Fruit fly (Drosophila melanogaster) whole organism, embryonic: ENCODE results near the gene CG42764.

ENCODE experiments used
- Bteb2 ChIP-seq: fragments of 200-800 bp; sonication (Bioruptor generic); optimal IDR thresholded peaks from 2 replicates; lab custom pipeline; 2016; ENCODE audit warnings: missing biosample characterization, missing genetic modification characterization
- CG10209 ChIP-seq: fragments of 200-800 bp; sonication (Bioruptor generic); optimal IDR thresholded peaks from 3 replicates; lab custom pipeline; 2017; ENCODE audit warnings: missing biosample characterization, mild to moderate bottlenecking, missing genetic modification characterization, missing genetic modification reagents
- CG10462 ChIP-seq: fragments of 200-800 bp; sonication (Bioruptor generic); optimal IDR thresholded peaks from 2 replicates; lab custom pipeline; 2016; ENCODE audit warnings: missing biosample characterization, missing genetic modification characterization
- CG10959 ChIP-seq: fragments of 200-800 bp; sonication (Bioruptor generic); IDR thresholded peaks from 2 replicates; pipeline ENCODE4 v1.3.6; 2022; ENCODE audit warnings: missing biosample characterization, missing genetic modification characterization
- CG10979 ChIP-seq: fragments of 200-800 bp; sonication (Bioruptor generic); optimal IDR thresholded peaks from 2 replicates; lab custom pipeline; 2018; ENCODE audit warnings: missing biosample characterization, mild to moderate bottlenecking, missing genetic modification characterization, moderate library complexity
- CG12769 ChIP-seq: fragments of 200-800 bp; sonication (Bioruptor generic); optimal IDR thresholded peaks from 2 replicates; lab custom pipeline; 2019; ENCODE audit warnings: missing biosample characterization, mild to moderate bottlenecking, missing genetic modification characterization, moderate library complexity
- CG14710 ChIP-seq: fragments of 200-800 bp; sonication (Bioruptor generic); optimal IDR thresholded peaks from 3 replicates; lab custom pipeline; 2019; ENCODE audit warnings: missing biosample characterization, mild to moderate bottlenecking, missing genetic modification characterization, moderate library complexity
- CG17186 ChIP-seq: fragments of 200-800 bp; sonication (Bioruptor generic); optimal IDR thresholded peaks from 3 replicates; lab custom pipeline; 2017; ENCODE audit warnings: missing biosample characterization, missing genetic modification reagents, missing genetic modification characterization
- CG17568 ChIP-seq: fragments of 200-800 bp; sonication (Bioruptor generic); optimal IDR thresholded peaks from 2 replicates; lab custom pipeline; 2018; ENCODE audit warnings: missing biosample characterization, mild to moderate bottlenecking, missing genetic modification characterization, moderate library complexity
- CG18011 ChIP-seq: fragments of 200-800 bp; sonication (Bioruptor generic); optimal IDR thresholded peaks from 2 replicates; lab custom pipeline; 2017; ENCODE audit warnings: missing biosample characterization, missing genetic modification characterization, mild to moderate bottlenecking, moderate library complexity, missing genotype
- CG18619 ChIP-seq: fragments of 200-800 bp; sonication (Bioruptor generic); optimal IDR thresholded peaks from 3 replicates; lab custom pipeline; 2017; ENCODE audit warnings: missing biosample characterization, mild to moderate bottlenecking, missing genetic modification characterization
- CG2199 ChIP-seq: fragments of 200-800 bp; sonication (Bioruptor generic); IDR thresholded peaks from 3 replicates; pipeline ENCODE4 v1.3.6; 2022; ENCODE audit warnings: missing biosample characterization, missing genetic modification characterization
- CG5245 ChIP-seq: fragments of 200-800 bp; sonication (Bioruptor generic); optimal IDR thresholded peaks from 3 replicates; lab custom pipeline; 2016; ENCODE audit warnings: missing biosample characterization, missing genetic modification characterization
- CG7357 ChIP-seq: fragments of 200-800 bp; sonication (Bioruptor generic); IDR thresholded peaks from 3 replicates; pipeline ENCODE4 v1.3.6; 2022; ENCODE audit warnings: missing biosample characterization, missing genetic modification characterization
- CG9215 ChIP-seq: fragments of 200-800 bp; sonication (Bioruptor generic); IDR thresholded peaks from 2 replicates; pipeline ENCODE4 v1.3.6; 2022; ENCODE audit warnings: missing biosample characterization, missing genetic modification characterization
- CG9932 ChIP-seq: fragments of 200-800 bp; sonication (Bioruptor generic); IDR thresholded peaks from 2 replicates; pipeline ENCODE4 v1.3.6; 2022; ENCODE audit warnings: missing biosample characterization, missing genetic modification characterization
- E2f2 ChIP-seq: fragments of 200-800 bp; sonication (Bioruptor generic); IDR thresholded peaks from 2 replicates; pipeline ENCODE4 v1.3.6; 2022; ENCODE audit warnings: missing biosample characterization, missing genetic modification characterization
- Fer2 ChIP-seq: fragments of 200-800 bp; sonication (Bioruptor generic); optimal IDR thresholded peaks from 2 replicates; lab custom pipeline; 2018; ENCODE audit warnings: missing biosample characterization, mild to moderate bottlenecking, missing genetic modification characterization, moderate library complexity
- HLH54F ChIP-seq: fragments of 200-800 bp; sonication (Bioruptor generic); optimal IDR thresholded peaks from 3 replicates; lab custom pipeline; 2016; ENCODE audit warnings: missing biosample characterization, missing genetic modification characterization
- Hey ChIP-seq: fragments of 200-800 bp; sonication (Bioruptor generic); optimal IDR thresholded peaks from 3 replicates; lab custom pipeline; 2018; ENCODE audit warnings: missing biosample characterization, mild to moderate bottlenecking, missing genetic modification characterization
- Hr3 ChIP-seq: fragments of 200-800 bp; sonication (Bioruptor generic); optimal IDR thresholded peaks from 3 replicates; lab custom pipeline; 2016; ENCODE audit warnings: missing biosample characterization, missing genetic modification characterization
- Opbp ChIP-seq: fragments of 200-800 bp; sonication (Bioruptor generic); IDR thresholded peaks from 3 replicates; pipeline ENCODE4 v1.3.6; 2022; ENCODE audit warnings: missing biosample characterization, missing genetic modification characterization; ENCODE audit not compliant: partially characterized antibody
- Ravus ChIP-seq: fragments of 200-800 bp; sonication (Bioruptor generic); IDR thresholded peaks from 2 replicates; pipeline ENCODE4 v1.3.6; 2022; ENCODE audit warnings: missing biosample characterization, missing genetic modification characterization
- Taf1 ChIP-seq: fragments of 200-800 bp; sonication (Bioruptor generic); IDR thresholded peaks from 2 replicates; pipeline ENCODE4 v1.3.6; 2022; ENCODE audit warnings: missing biosample characterization, missing genetic modification characterization
- Trl ChIP-seq, 3 experiments: fragments of >200 bp in 2 of 3; fragments of 200-800 bp in 1 of 3; sonication (Bioruptor generic) in 1 of 3; optimal IDR thresholded peaks; 2 replicates in 1 of 3; 3 replicates in 2 of 3; lab custom pipeline; 2016 to 2017; ENCODE audit warnings: missing biosample characterization in 1 of 3, missing genetic modification characterization in 1 of 3
- Xrp1 ChIP-seq: fragments of 200-800 bp; sonication (Bioruptor generic); IDR thresholded peaks from 2 replicates; pipeline ENCODE4 v1.3.6; 2022; ENCODE audit warnings: missing biosample characterization, missing genetic modification characterization
- chif ChIP-seq, 2 experiments: fragments of 200-800 bp; sonication (Bioruptor generic); optimal IDR thresholded peaks; 3 replicates each; lab custom pipeline; 2016; ENCODE audit warnings: missing biosample characterization in 2 of 2, missing genetic modification characterization in 2 of 2
- corto ChIP-seq: fragments of 200-800 bp; sonication (Bioruptor generic); optimal IDR thresholded peaks from 2 replicates; lab custom pipeline; 2016; ENCODE audit warnings: missing biosample characterization, mild to moderate bottlenecking, missing genetic modification characterization, moderate library complexity
- crol ChIP-seq: fragments of 200-800 bp; sonication (Bioruptor generic); IDR thresholded peaks from 2 replicates; pipeline ENCODE4 v1.3.6; 2022; ENCODE audit warnings: missing biosample characterization, missing genetic modification characterization
- dan ChIP-seq: fragments of 200-800 bp; sonication (Bioruptor generic); IDR thresholded peaks from 2 replicates; pipeline ENCODE4 v1.3.6; 2022; ENCODE audit warnings: missing biosample characterization, missing genetic modification characterization
- dati ChIP-seq: fragments of 200-800 bp; sonication (Bioruptor generic); IDR thresholded peaks from 2 replicates; pipeline ENCODE4 v1.3.6; 2022; ENCODE audit warnings: missing biosample characterization, missing genetic modification characterization
- grn ChIP-seq: fragments of 200-800 bp; sonication (Bioruptor generic); optimal IDR thresholded peaks from 3 replicates; lab custom pipeline; 2017; ENCODE audit warnings: missing biosample characterization, missing genetic modification characterization
- hbn ChIP-seq: fragments of 200-800 bp; sonication (Bioruptor generic); IDR thresholded peaks from 2 replicates; pipeline ENCODE4 v1.3.6; 2022; ENCODE audit warnings: missing biosample characterization, missing genetic modification characterization; ENCODE audit not compliant: partially characterized antibody
- inv ChIP-seq: fragments of 200-800 bp; sonication (Bioruptor generic); IDR thresholded peaks from 2 replicates; pipeline ENCODE4 v1.3.6; 2022; ENCODE audit warnings: missing biosample characterization, missing genetic modification characterization; ENCODE audit not compliant: partially characterized antibody
- jing ChIP-seq: fragments of 200-800 bp; sonication (Bioruptor generic); optimal IDR thresholded peaks from 2 replicates; lab custom pipeline; 2018; ENCODE audit warnings: missing biosample characterization, mild to moderate bottlenecking, missing genetic modification characterization
- kah ChIP-seq: fragments of 200-800 bp; sonication (Bioruptor generic); optimal IDR thresholded peaks from 2 replicates; lab custom pipeline; 2018; ENCODE audit warnings: missing biosample characterization, mild to moderate bottlenecking, missing genetic modification characterization
- ken ChIP-seq: fragments of 200-800 bp; sonication (Bioruptor generic); IDR thresholded peaks from 3 replicates; pipeline ENCODE4 v1.3.6; 2022; ENCODE audit warnings: missing biosample characterization, missing genetic modification characterization
- pfk ChIP-seq: fragments of 200-800 bp; sonication (Bioruptor generic); optimal IDR thresholded peaks from 2 replicates; lab custom pipeline; 2018; ENCODE audit warnings: missing biosample characterization, mild to moderate bottlenecking, missing genetic modification characterization, moderate library complexity
- repo ChIP-seq: fragments of 200-800 bp; sonication (Bioruptor generic); optimal IDR thresholded peaks from 2 replicates; lab custom pipeline; 2016; ENCODE audit warnings: missing biosample characterization, missing genetic modification characterization
- row ChIP-seq: fragments of 200-800 bp; sonication (Bioruptor generic); IDR thresholded peaks from 3 replicates; pipeline ENCODE4 v1.3.6; 2022; ENCODE audit warnings: missing biosample characterization, missing genetic modification characterization
- sens-2 ChIP-seq: fragments of 200-800 bp; sonication (Bioruptor generic); IDR thresholded peaks from 2 replicates; pipeline ENCODE4 v1.3.6; 2022; ENCODE audit warnings: missing biosample characterization, missing genetic modification characterization
- sim ChIP-seq: fragments of 200-800 bp; sonication (Bioruptor generic); IDR thresholded peaks from 2 replicates; pipeline ENCODE4 v1.3.6; 2022; ENCODE audit warnings: missing biosample characterization, missing genetic modification characterization
- slbo ChIP-seq: fragments of 200-800 bp; sonication (Bioruptor generic); IDR thresholded peaks from 2 replicates; pipeline ENCODE4 v1.3.6; 2022; ENCODE audit warnings: missing biosample characterization, missing genetic modification characterization
- so ChIP-seq: fragments of 200-800 bp; sonication (Bioruptor generic); IDR thresholded peaks from 3 replicates; pipeline ENCODE4 v1.3.6; 2022; ENCODE audit warnings: missing biosample characterization, missing genetic modification characterization
- tio ChIP-seq: fragments of 200-800 bp; sonication (Bioruptor generic); optimal IDR thresholded peaks from 2 replicates; lab custom pipeline; 2017; ENCODE audit warnings: missing biosample characterization, missing genetic modification characterization, inconsistent platforms
- tna ChIP-seq: fragments of 200-800 bp; sonication (Bioruptor generic); IDR thresholded peaks from 2 replicates; pipeline ENCODE4 v1.3.6; 2022; ENCODE audit warnings: missing biosample characterization, missing genetic modification characterization; ENCODE audit not compliant: partially characterized antibody
- toy ChIP-seq: fragments of 200-800 bp; sonication (Bioruptor generic); IDR thresholded peaks from 2 replicates; pipeline ENCODE4 v1.3.6; 2022; ENCODE audit warnings: missing biosample characterization, missing genetic modification characterization
- vvl ChIP-seq: fragments of 200-800 bp; sonication (Bioruptor generic); IDR thresholded peaks from 2 replicates; pipeline ENCODE4 v1.3.6; 2022; ENCODE audit warnings: missing biosample characterization, missing genetic modification characterization
- zfh2 ChIP-seq: fragments of 200-800 bp; sonication (Bioruptor generic); optimal IDR thresholded peaks from 2 replicates; lab custom pipeline; 2016; ENCODE audit warnings: missing biosample characterization, missing genetic modification characterization

The CG42764 gene

DNA sequence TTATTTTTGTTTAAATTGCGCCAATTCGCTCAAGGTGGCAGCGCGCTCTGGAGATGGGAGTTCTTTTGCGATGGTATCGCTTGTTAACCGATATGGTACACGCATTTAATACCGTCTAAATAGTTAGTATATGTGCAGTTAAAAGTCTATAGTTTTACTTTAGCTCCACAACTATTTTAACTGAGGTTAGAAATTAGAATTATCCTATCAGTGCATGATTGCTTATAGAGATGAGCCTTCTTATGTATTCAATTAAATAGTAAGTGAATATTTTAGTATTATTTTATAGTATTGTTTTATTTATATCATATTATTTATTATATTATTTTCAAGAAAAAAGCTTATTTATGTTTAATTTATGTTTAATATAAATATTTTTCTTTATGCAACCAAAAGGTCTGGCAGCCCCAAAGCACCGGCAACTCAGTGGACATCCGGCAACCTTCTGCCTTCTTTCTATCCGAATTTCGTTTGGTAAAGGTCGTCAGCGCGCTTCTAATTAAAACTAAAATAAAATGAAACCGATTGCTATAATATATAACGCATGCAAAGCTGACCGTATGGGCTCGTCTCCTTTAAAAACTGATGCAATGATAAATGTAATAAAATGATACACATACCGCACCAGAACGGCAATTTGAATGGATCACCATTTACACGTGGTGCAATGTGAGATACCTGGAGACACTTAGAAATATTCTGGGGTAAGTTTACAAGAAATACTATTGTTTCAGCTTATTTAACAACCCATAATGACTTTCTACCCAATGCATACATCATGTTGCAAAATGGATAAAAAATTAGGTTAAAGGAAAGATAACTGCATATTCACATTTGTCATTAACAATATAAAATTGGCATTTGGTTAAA is 12.8 kb downstream of the CG42764 start, which contains the start of gene CG5199 (continued):
- TF ChIP-seq CG17186 (GFP tag; lab: Kevin White, UChicago) (peak; percentile 41), Hr3 (GFP tag; lab: Kevin White, UChicago) (peak; percentile 79), Taf1 (GFP tag; lab: Robert Waterston, UW) (no peak), Trl (optimal IDR thresholded peaks at IDR 0.05; lab: Kevin White, UChicago) (no peak), Trl (GFP tag; optimal IDR thresholded peaks at IDR 0.05; lab: Kevin White, UChicago) (peak; percentile 10), CG5245 (no peak), grn (GFP tag; lab: Kevin White, UChicago) (no peak), dati (GFP tag; lab: Robert Waterston, UW) (no peak), E2f2 (peak; percentile 62), sens-2 (GFP tag; lab: Robert Waterston, UW) (no peak), repo (GFP tag; lab: Kevin White, UChicago) (no peak), sim (GFP tag; lab: Robert Waterston, UW) (no peak), CG18619 (GFP tag; lab: Kevin White, UChicago) (peak; percentile 55), toy (GFP tag; lab: Robert Waterston, UW) (no peak), vvl (GFP tag; lab: Robert Waterston, UW) (peak; percentile 65), CG2199 (GFP tag; lab: Robert Waterston, UW) (no peak), slbo (GFP tag; lab: Robert Waterston, UW) (peak; percentile 63), CG9215 (peak; percentile 80), tio (peak; percentile 67), corto (GFP tag; lab: Kevin White, UChicago) (no peak), CG10959 (GFP tag; lab: Robert Waterston, UW) (no peak), chif (GFP tag; optimal IDR thresholded peaks at IDR 0.05; lab: Kevin White, UChicago) (peak in 1 of 2 experiments; percentile 29), inv (GFP tag; lab: Robert Waterston, UW) (peak; percentile 84), Opbp (GFP tag; lab: Robert Waterston, UW) (peak; percentile 82), tna (no peak; the same call in 1 of the 2 replicates), Bteb2 (no peak), CG10979 (peak; percentile 59), CG18011 (no peak), CG10462 (peak; percentile 38), hbn (GFP tag; lab: Robert Waterston, UW) (peak; percentile 61), jing (GFP tag; lab: Kevin White, UChicago) (no peak), CG12769 (tag; lab: Kevin White, UChicago) (no peak), ken (0 out of 3 replicates have a peak, but pooled peaks have one; percentile 18), Hey (tag; lab: Kevin White, UChicago) (no peak), so (GFP tag; lab: Robert Waterston, UW) (no peak), Ravus (GFP tag; lab: Robert Waterston, UW) (peak; percentile 5; the same call in 1 of the 2 replicates), Xrp1 (peak; percentile 67), pfk (GFP tag; lab: Kevin White, UChicago) (no peak), dan (GFP tag; lab: Robert Waterston, UW) (no peak), CG17568 (no peak), CG14710 (tag; lab: Kevin White, UChicago) (peak; percentile 86), Fer2 (tag; lab: Kevin White, UChicago) (peak; percentile 29), CG9932 (GFP tag; lab: Robert Waterston, UW) (peak; percentile 71), CG10209 (GFP tag; lab: Kevin White, UChicago) (peak; percentile 74), CG7357 (no peak), zfh2 (GFP tag; lab: Kevin White, UChicago) (peak; percentile 53), HLH54F (peak; percentile 25), row (GFP tag; lab: Robert Waterston, UW) (peak; percentile 80), kah (GFP tag; lab: Kevin White, UChicago) (peak; percentile 39), crol (GFP tag; lab: Robert Waterston, UW) (no peak; the same call in 1 of the 2 replicates)
